Fruit fly (Drosophila melanogaster) whole organism, embryonic: ENCODE results near the gene wge.

Experiments
- Asciz ChIP-seq: fragments of 200-800 bp; sonication (Bioruptor generic); optimal IDR thresholded peaks from 2 replicates; lab custom pipeline; 2017; ENCODE audit warnings: missing biosample characterization, mild to moderate bottlenecking, missing genetic modification characterization, missing genetic modification reagents
- Atf-2 ChIP-seq: fragments of 200-800 bp; sonication (Bioruptor generic); optimal IDR thresholded peaks from 2 replicates; lab custom pipeline; 2016; ENCODE audit warnings: missing biosample characterization, missing genetic modification characterization
- B-H1 ChIP-seq: fragments of 200-800 bp; sonication (Bioruptor generic); IDR thresholded peaks from 3 replicates; pipeline ENCODE4 v1.3.6; 2022; ENCODE audit warnings: missing biosample characterization, missing genetic modification characterization
- CG10267 ChIP-seq: fragments of 200-800 bp; sonication (Bioruptor generic); optimal IDR thresholded peaks from 2 replicates; lab custom pipeline; 2018; ENCODE audit warnings: missing biosample characterization, mild to moderate bottlenecking, missing genetic modification characterization, moderate library complexity
- CG10431 ChIP-seq: fragments of 200-800 bp; sonication (Bioruptor generic); optimal IDR thresholded peaks from 3 replicates; lab custom pipeline; 2018; ENCODE audit warnings: missing biosample characterization, mild to moderate bottlenecking, missing genetic modification characterization
- CG10979 ChIP-seq: fragments of 200-800 bp; sonication (Bioruptor generic); optimal IDR thresholded peaks from 2 replicates; lab custom pipeline; 2018; ENCODE audit warnings: missing biosample characterization, mild to moderate bottlenecking, missing genetic modification characterization, moderate library complexity
- CG11247 ChIP-seq: fragments of 200-800 bp; sonication (Bioruptor generic); IDR thresholded peaks from 2 replicates; pipeline ENCODE4 v1.3.6; 2022; ENCODE audit warnings: missing biosample characterization, missing genetic modification characterization
- CG15269 ChIP-seq: fragments of 200-800 bp; sonication (Bioruptor generic); optimal IDR thresholded peaks from 2 replicates; lab custom pipeline; 2018; ENCODE audit warnings: missing biosample characterization, mild to moderate bottlenecking, missing genetic modification characterization, moderate library complexity
- CG16779 ChIP-seq: fragments of 200-800 bp; sonication (Bioruptor generic); IDR thresholded peaks from 2 replicates; pipeline ENCODE4 v1.3.6; 2022; ENCODE audit warnings: missing biosample characterization, missing genetic modification characterization
- CG16863 ChIP-seq: fragments of 200-800 bp; sonication (Bioruptor generic); optimal IDR thresholded peaks from 3 replicates; lab custom pipeline; 2016; ENCODE audit warnings: missing biosample characterization, missing genetic modification characterization
- CG2202 ChIP-seq: fragments of 200-800 bp; sonication (Bioruptor generic); optimal IDR thresholded peaks from 2 replicates; lab custom pipeline; 2018; ENCODE audit warnings: missing biosample characterization, mild to moderate bottlenecking, missing genetic modification characterization
- CG30020 ChIP-seq: fragments of 200-800 bp; optimal IDR thresholded peaks from 2 replicates; lab custom pipeline; 2019; ENCODE audit warnings: missing biosample characterization, mild to moderate bottlenecking, missing genetic modification characterization, moderate library complexity
- CG32772 ChIP-seq: fragments of 200-800 bp; sonication (Bioruptor generic); IDR thresholded peaks from 2 replicates; pipeline ENCODE4 v1.3.6; 2022; ENCODE audit warnings: missing biosample characterization, missing genetic modification characterization
- CG34224 ChIP-seq: fragments of 200-800 bp; sonication (Bioruptor generic); IDR thresholded peaks from 3 replicates; pipeline ENCODE4 v1.3.6; 2022; ENCODE audit warnings: missing biosample characterization, missing genetic modification characterization; ENCODE audit not compliant: partially characterized antibody
- CG42726 ChIP-seq: fragments of 200-800 bp; sonication (Bioruptor generic); IDR thresholded peaks from 2 replicates; pipeline ENCODE4 v1.3.6; 2022; ENCODE audit warnings: missing biosample characterization, missing genetic modification characterization; ENCODE audit not compliant: partially characterized antibody
- CG4617 ChIP-seq: fragments of 200-800 bp; sonication (Bioruptor generic); optimal IDR thresholded peaks from 3 replicates; lab custom pipeline; 2016; ENCODE audit warnings: missing biosample characterization, missing genetic modification characterization, borderline replicate concordance
- CG5245 ChIP-seq: fragments of 200-800 bp; sonication (Bioruptor generic); optimal IDR thresholded peaks from 3 replicates; lab custom pipeline; 2016; ENCODE audit warnings: missing biosample characterization, missing genetic modification characterization
- CG6791 ChIP-seq: fragments of 200-800 bp; sonication (Bioruptor generic); IDR thresholded peaks from 3 replicates; pipeline ENCODE4 v1.3.6; 2022; ENCODE audit warnings: missing biosample characterization, missing genetic modification characterization; ENCODE audit not compliant: partially characterized antibody
- CG6813 ChIP-seq: fragments of 200-800 bp; sonication (Bioruptor generic); optimal IDR thresholded peaks from 2 replicates; lab custom pipeline; 2017; ENCODE audit warnings: missing biosample characterization, missing genetic modification characterization, mild to moderate bottlenecking, moderate library complexity, missing genetic modification reagents
- CG7987 ChIP-seq: fragments of 200-800 bp; sonication (Bioruptor generic); optimal IDR thresholded peaks from 2 replicates; lab custom pipeline; 2018; ENCODE audit warnings: missing biosample characterization, mild to moderate bottlenecking, missing genetic modification characterization, moderate library complexity
- Camta ChIP-seq: fragments of 200-800 bp; sonication (Bioruptor generic); optimal IDR thresholded peaks from 2 replicates; lab custom pipeline; 2016; ENCODE audit warnings: missing biosample characterization, missing genetic modification characterization
- D19B ChIP-seq: fragments of 200-800 bp; sonication (Bioruptor generic); optimal IDR thresholded peaks from 2 replicates; lab custom pipeline; 2017; ENCODE audit warnings: missing biosample characterization, mild to moderate bottlenecking, missing genetic modification characterization
- Dll ChIP-seq: fragments of 200-800 bp; sonication (Bioruptor generic); IDR thresholded peaks from 4 replicates; pipeline ENCODE4 v1.3.6; 2022; ENCODE audit warnings: missing biosample characterization, missing genetic modification characterization; ENCODE audit not compliant: partially characterized antibody
- Doc3 ChIP-seq: fragments of 200-800 bp; sonication (Bioruptor generic); IDR thresholded peaks from 3 replicates; pipeline ENCODE4 v1.3.6; 2022; ENCODE audit warnings: missing biosample characterization, missing genetic modification characterization; ENCODE audit not compliant: partially characterized antibody
- Gsc ChIP-seq: fragments of 200-800 bp; sonication (Bioruptor generic); IDR thresholded peaks from 2 replicates; pipeline ENCODE4 v1.3.6; 2022; ENCODE audit warnings: missing biosample characterization, missing genetic modification characterization
- Hand ChIP-seq: fragments of 200-800 bp; sonication (Bioruptor generic); optimal IDR thresholded peaks from 2 replicates; lab custom pipeline; 2017; ENCODE audit warnings: mild to moderate bottlenecking, missing biosample characterization, missing genetic modification reagents, missing genetic modification characterization
- HmgD ChIP-seq: fragments of 200-800 bp; sonication (Bioruptor generic); optimal IDR thresholded peaks from 3 replicates; lab custom pipeline; 2016; ENCODE audit warnings: missing biosample characterization, missing genetic modification characterization
- Nf-YA ChIP-seq: fragments of 200-800 bp; sonication (Bioruptor generic); IDR thresholded peaks from 2 replicates; pipeline ENCODE4 v1.3.6; 2022; ENCODE audit warnings: missing biosample characterization, missing genetic modification characterization
- Opbp ChIP-seq: fragments of 200-800 bp; sonication (Bioruptor generic); IDR thresholded peaks from 3 replicates; pipeline ENCODE4 v1.3.6; 2022; ENCODE audit warnings: missing biosample characterization, missing genetic modification characterization; ENCODE audit not compliant: partially characterized antibody
- Optix ChIP-seq: fragments of 200-800 bp; sonication (Bioruptor generic); IDR thresholded peaks from 3 replicates; pipeline ENCODE4 v1.3.6; 2022; ENCODE audit warnings: missing biosample characterization, missing genetic modification characterization
- ab ChIP-seq: fragments of 200-800 bp; sonication (Bioruptor generic); optimal IDR thresholded peaks from 2 replicates; lab custom pipeline; 2016; ENCODE audit warnings: missing biosample characterization, missing genetic modification characterization
- ara ChIP-seq: fragments of 200-800 bp; sonication (Bioruptor generic); IDR thresholded peaks from 2 replicates; pipeline ENCODE4 v1.3.6; 2022; ENCODE audit warnings: missing biosample characterization, missing genetic modification characterization
- ase ChIP-seq: fragments of 200-800 bp; sonication (Bioruptor generic); IDR thresholded peaks from 3 replicates; pipeline ENCODE4 v1.3.6; 2022; ENCODE audit warnings: missing biosample characterization, missing genetic modification characterization
- bab2 ChIP-seq: fragments of 200-800 bp; sonication (Bioruptor generic); optimal IDR thresholded peaks from 2 replicates; lab custom pipeline; 2016; ENCODE audit warnings: missing biosample characterization, missing genetic modification characterization
- bigmax ChIP-seq: fragments of 200-800 bp; sonication (Bioruptor generic); optimal IDR thresholded peaks from 2 replicates; lab custom pipeline; 2018; ENCODE audit warnings: missing biosample characterization, mild to moderate bottlenecking, missing genetic modification characterization
- cato ChIP-seq: fragments of 200-800 bp; sonication (Bioruptor generic); optimal IDR thresholded peaks from 2 replicates; lab custom pipeline; 2016; ENCODE audit warnings: missing biosample characterization, missing genetic modification characterization, borderline replicate concordance
- chinmo ChIP-seq: fragments of 200-800 bp; sonication (Bioruptor generic); IDR thresholded peaks from 4 replicates; pipeline ENCODE4 v1.3.6; 2022; ENCODE audit warnings: missing biosample characterization, missing genetic modification characterization; ENCODE audit not compliant: partially characterized antibody
- cwo ChIP-seq: fragments of 200-800 bp; sonication (Bioruptor generic); optimal IDR thresholded peaks from 3 replicates; lab custom pipeline; 2017; ENCODE audit warnings: missing biosample characterization, missing genetic modification characterization, mild to moderate bottlenecking, moderate library complexity, missing genetic modification reagents
- gem ChIP-seq: fragments of 200-800 bp; sonication (Bioruptor generic); optimal IDR thresholded peaks from 2 replicates; lab custom pipeline; 2019; ENCODE audit warnings: missing biosample characterization, mild to moderate bottlenecking, missing genetic modification characterization, moderate library complexity
- gro ChIP-seq: fragments of 200-800 bp; sonication (Bioruptor generic); optimal IDR thresholded peaks from 2 replicates; lab custom pipeline; 2016; ENCODE audit warnings: missing biosample characterization, missing genetic modification characterization
- lbe ChIP-seq: fragments of 200-800 bp; sonication (Bioruptor generic); optimal IDR thresholded peaks from 2 replicates; lab custom pipeline; 2016; ENCODE audit warnings: missing biosample characterization, mild to moderate bottlenecking, missing genetic modification characterization
- pan ChIP-seq, 4 experiments: fragments of >200 bp in 3 of 4; fragments of 200-800 bp in 1 of 4; sonication (Bioruptor generic) in 1 of 4; optimal IDR thresholded peaks in 3 of 4; IDR thresholded peaks in 1 of 4; 2 replicates each; pipeline versions ENCODE4 v1.3.6 to Lab custom; 2017 to 2022; ENCODE audit warnings: missing biosample characterization in 2 of 4, missing genetic modification characterization in 2 of 4, mixed read lengths in 1 of 4
- pho ChIP-seq: fragments of 200-800 bp; sonication (Bioruptor generic); optimal IDR thresholded peaks from 2 replicates; lab custom pipeline; 2016; ENCODE audit warnings: missing biosample characterization, missing genetic modification characterization
- repo ChIP-seq: fragments of 200-800 bp; sonication (Bioruptor generic); optimal IDR thresholded peaks from 2 replicates; lab custom pipeline; 2016; ENCODE audit warnings: missing biosample characterization, missing genetic modification characterization
- ro ChIP-seq: fragments of 200-800 bp; sonication (Bioruptor generic); IDR thresholded peaks from 2 replicates; pipeline ENCODE4 v1.3.6; 2022; ENCODE audit warnings: missing biosample characterization, missing genetic modification characterization
- sug ChIP-seq: fragments of 200-800 bp; optimal IDR thresholded peaks from 2 replicates; lab custom pipeline; 2019; ENCODE audit warnings: missing biosample characterization, mild to moderate bottlenecking, missing genetic modification characterization, moderate library complexity
- ttk ChIP-seq: fragments of 200-800 bp; sonication (Bioruptor generic); IDR thresholded peaks from 2 replicates; pipeline ENCODE4 v2.1.2; 2022; ENCODE audit warnings: missing biosample characterization, missing genetic modification characterization
- z ChIP-seq: fragments of 200-800 bp; sonication (Bioruptor generic); IDR thresholded peaks from 3 replicates; pipeline ENCODE4 v1.3.6; 2022; ENCODE audit warnings: missing biosample characterization, missing genetic modification characterization

wge gene

dm6 chr3R:22684044-22684947, 36.7 kb downstream of the wge start (continued):
- TF ChIP-seq CG16863 (GFP tag; lab: Kevin White, UChicago), result no peak
- TF ChIP-seq chinmo (GFP tag; lab: Robert Waterston, UW), result 0 out of 4 replicates have a peak, but pooled peaks have one; percentile 44
- TF ChIP-seq Optix (GFP tag; lab: Robert Waterston, UW), result no peak
- no peak for TF ChIP-seq CG11247 (GFP tag; lab: Robert Waterston, UW)
- TF ChIP-seq CG6813 (GFP tag; lab: Kevin White, UChicago), result peak; percentile 12
- peak; percentile 9 for TF ChIP-seq Camta (GFP tag; lab: Kevin White, UChicago)
- TF ChIP-seq ab, result no peak
- no peak for TF ChIP-seq ara (GFP tag; lab: Robert Waterston, UW)
- no peak for TF ChIP-seq Opbp (GFP tag; lab: Robert Waterston, UW)
- TF ChIP-seq CG4617 (GFP tag; lab: Kevin White, UChicago), result no peak
- peak; percentile 30 for TF ChIP-seq sug (tag; lab: Kevin White, UChicago)
- TF ChIP-seq cwo (GFP tag; lab: Kevin White, UChicago), result no peak
- TF ChIP-seq HmgD (GFP tag; lab: Kevin White, UChicago), result no peak
- TF ChIP-seq pho (GFP tag; lab: Kevin White, UChicago), result no peak
- 0 out of 3 replicates have a peak, but pooled peaks have one; percentile 46 for TF ChIP-seq z (GFP tag; lab: Robert Waterston, UW)
- no peak for TF ChIP-seq Gsc (GFP tag; lab: Robert Waterston, UW)
- no peak for TF ChIP-seq B-H1 (GFP tag; lab: Robert Waterston, UW)
- TF ChIP-seq ro (GFP tag; lab: Robert Waterston, UW), result no peak
- TF ChIP-seq lbe (GFP tag; lab: Kevin White, UChicago), result no peak
- no peak for TF ChIP-seq Doc3 (GFP tag; lab: Robert Waterston, UW)
- no peak for TF ChIP-seq cato
- TF ChIP-seq CG15269 (tag; lab: Kevin White, UChicago), result no peak
- TF ChIP-seq ttk, result no peak
- no peak for TF ChIP-seq CG16779 (GFP tag; lab: Robert Waterston, UW)
- no peak for TF ChIP-seq ase
- TF ChIP-seq CG7987, result no peak
- TF ChIP-seq Asciz (GFP tag; lab: Kevin White, UChicago), result peak; percentile 41
- TF ChIP-seq CG34224, result no peak
- no peak for TF ChIP-seq CG42726 (GFP tag; lab: Robert Waterston, UW)
- no peak for TF ChIP-seq bab2 (GFP tag; lab: Kevin White, UChicago)
- TF ChIP-seq CG32772 (GFP tag; lab: Robert Waterston, UW), result no peak
- no peak for TF ChIP-seq Hand (GFP tag; lab: Kevin White, UChicago)
- TF ChIP-seq CG10267 (tag; lab: Kevin White, UChicago), result no peak
- no peak for TF ChIP-seq CG6791 (GFP tag; lab: Robert Waterston, UW)
- no peak for TF ChIP-seq gro (GFP tag; lab: Kevin White, UChicago)
- TF ChIP-seq CG2202 (tag; lab: Kevin White, UChicago), result no peak
- no peak for TF ChIP-seq gem (tag; lab: Kevin White, UChicago)
- no peak for TF ChIP-seq bigmax (GFP tag; lab: Kevin White, UChicago)
- no peak for TF ChIP-seq repo (GFP tag; lab: Kevin White, UChicago)
- no peak for TF ChIP-seq Atf-2 (GFP tag; lab: Kevin White, UChicago)
- no peak for TF ChIP-seq pan (optimal IDR thresholded peaks at IDR 0.05; lab: Kevin White, UChicago)
- TF ChIP-seq pan (GFP tag; optimal IDR thresholded peaks at IDR 0.05 in 1 of 2, IDR thresholded peaks at IDR 0.05 in 1 of 2), result no peak
- no peak for TF ChIP-seq CG30020
- no peak for TF ChIP-seq CG10431 (GFP tag; lab: Kevin White, UChicago)
- no peak for TF ChIP-seq CG5245 (GFP tag; lab: Kevin White, UChicago)
- peak; percentile 1 for TF ChIP-seq CG10979 (tag; lab: Kevin White, UChicago)
- TF ChIP-seq Dll (GFP tag; lab: Robert Waterston, UW), result no peak
- no peak for TF ChIP-seq Nf-YA (GFP tag; lab: Robert Waterston, UW)
- no peak for TF ChIP-seq D19B (GFP tag; lab: Kevin White, UChicago)
